Fruit fly (Drosophila melanogaster) whole organism, embryonic: Measurements from ENCODE around the gene CG6398.
A peak's percentile ranks its signal among the peaks of the same experiment; 100 is the strongest.

Experiments
- B-H2 ChIP-seq: fragments of 200-800 bp; sonication (Bioruptor generic); optimal IDR thresholded peaks from 2 replicates; lab custom pipeline; 2018; ENCODE audit warnings: missing biosample characterization, mild to moderate bottlenecking, missing genetic modification characterization
- CG10267 ChIP-seq: fragments of 200-800 bp; sonication (Bioruptor generic); optimal IDR thresholded peaks from 2 replicates; lab custom pipeline; 2018; ENCODE audit warnings: missing biosample characterization, mild to moderate bottlenecking, missing genetic modification characterization, moderate library complexity
- CG11398 ChIP-seq: fragments of 200-800 bp; sonication (Bioruptor generic); optimal IDR thresholded peaks from 2 replicates; lab custom pipeline; 2016; ENCODE audit warnings: missing biosample characterization, missing genetic modification characterization
- CG12391 ChIP-seq: fragments of 200-800 bp; sonication (Bioruptor generic); optimal IDR thresholded peaks from 3 replicates; lab custom pipeline; 2018; ENCODE audit warnings: missing biosample characterization, mild to moderate bottlenecking, missing genetic modification characterization, moderate library complexity
- CG13624 ChIP-seq: fragments of 200-800 bp; sonication (Bioruptor generic); optimal IDR thresholded peaks from 2 replicates; lab custom pipeline; 2016; ENCODE audit warnings: missing biosample characterization, missing genetic modification characterization
- CG13775 ChIP-seq: fragments of 200-800 bp; sonication (Bioruptor generic); optimal IDR thresholded peaks from 3 replicates; lab custom pipeline; 2017; ENCODE audit warnings: missing biosample characterization, mild to moderate bottlenecking, missing genetic modification characterization
- CG15514 ChIP-seq: fragments of 200-800 bp; sonication (Bioruptor generic); optimal IDR thresholded peaks from 3 replicates; lab custom pipeline; 2017; ENCODE audit warnings: missing biosample characterization, missing genetic modification characterization, mild to moderate bottlenecking, moderate library complexity, missing genetic modification reagents
- CG16813 ChIP-seq: fragments of 200-800 bp; sonication (Bioruptor generic); IDR thresholded peaks from 3 replicates; pipeline ENCODE4 v1.3.6; 2022; ENCODE audit warnings: missing biosample characterization, missing genetic modification characterization; ENCODE audit not compliant: partially characterized antibody
- CG18011 ChIP-seq: fragments of 200-800 bp; sonication (Bioruptor generic); optimal IDR thresholded peaks from 2 replicates; lab custom pipeline; 2017; ENCODE audit warnings: missing biosample characterization, missing genetic modification characterization, mild to moderate bottlenecking, moderate library complexity, missing genotype
- CG2120 ChIP-seq: fragments of 200-800 bp; sonication (Bioruptor generic); optimal IDR thresholded peaks from 3 replicates; lab custom pipeline; 2016; ENCODE audit warnings: missing biosample characterization, missing genetic modification characterization
- CG32532 ChIP-seq: fragments of 200-800 bp; sonication (Bioruptor generic); IDR thresholded peaks from 2 replicates; pipeline ENCODE4 v1.3.6; 2022; ENCODE audit warnings: missing biosample characterization, missing genetic modification characterization
- CG34224 ChIP-seq: fragments of 200-800 bp; sonication (Bioruptor generic); IDR thresholded peaks from 3 replicates; pipeline ENCODE4 v1.3.6; 2022; ENCODE audit warnings: missing biosample characterization, missing genetic modification characterization; ENCODE audit not compliant: partially characterized antibody
- CG3847 ChIP-seq: fragments of 200-800 bp; sonication (Bioruptor generic); IDR thresholded peaks from 2 replicates; pipeline ENCODE4 v1.3.6; 2022; ENCODE audit warnings: missing biosample characterization, missing genetic modification characterization
- CG42726 ChIP-seq: fragments of 200-800 bp; sonication (Bioruptor generic); IDR thresholded peaks from 2 replicates; pipeline ENCODE4 v1.3.6; 2022; ENCODE audit warnings: missing biosample characterization, missing genetic modification characterization; ENCODE audit not compliant: partially characterized antibody
- CG4328 ChIP-seq: fragments of 200-800 bp; sonication (Bioruptor generic); optimal IDR thresholded peaks from 3 replicates; lab custom pipeline; 2017; ENCODE audit warnings: missing biosample characterization, missing genetic modification reagents, missing genetic modification characterization
- CG6791 ChIP-seq: fragments of 200-800 bp; sonication (Bioruptor generic); IDR thresholded peaks from 3 replicates; pipeline ENCODE4 v1.3.6; 2022; ENCODE audit warnings: missing biosample characterization, missing genetic modification characterization; ENCODE audit not compliant: partially characterized antibody
- CG8388 ChIP-seq: fragments of 200-800 bp; sonication (Bioruptor generic); optimal IDR thresholded peaks from 2 replicates; lab custom pipeline; 2019; ENCODE audit warnings: missing biosample characterization, mild to moderate bottlenecking, missing genetic modification characterization, moderate library complexity
- CG8924 ChIP-seq: fragments of 200-800 bp; optimal IDR thresholded peaks from 3 replicates; lab custom pipeline; 2019; ENCODE audit warnings: missing biosample characterization, mild to moderate bottlenecking, missing genetic modification characterization, moderate library complexity
- Dbx ChIP-seq: fragments of 200-800 bp; sonication (Bioruptor generic); IDR thresholded peaks from 3 replicates; pipeline ENCODE4 v1.3.6; 2022; ENCODE audit warnings: missing biosample characterization, missing genetic modification characterization
- Doc3 ChIP-seq: fragments of 200-800 bp; sonication (Bioruptor generic); IDR thresholded peaks from 3 replicates; pipeline ENCODE4 v1.3.6; 2022; ENCODE audit warnings: missing biosample characterization, missing genetic modification characterization; ENCODE audit not compliant: partially characterized antibody
- E2f2 ChIP-seq: fragments of 200-800 bp; sonication (Bioruptor generic); IDR thresholded peaks from 2 replicates; pipeline ENCODE4 v1.3.6; 2022; ENCODE audit warnings: missing biosample characterization, missing genetic modification characterization
- Fer1 ChIP-seq: fragments of 200-800 bp; sonication (Bioruptor generic); optimal IDR thresholded peaks from 2 replicates; lab custom pipeline; 2017; ENCODE audit warnings: missing biosample characterization, mild to moderate bottlenecking, missing genetic modification characterization
- MBD-R2 ChIP-seq: fragments of 200-800 bp; sonication (Bioruptor generic); IDR thresholded peaks from 2 replicates; pipeline ENCODE4 v1.3.6; 2022; ENCODE audit warnings: missing biosample characterization, missing genetic modification characterization
- Optix ChIP-seq: fragments of 200-800 bp; sonication (Bioruptor generic); IDR thresholded peaks from 3 replicates; pipeline ENCODE4 v1.3.6; 2022; ENCODE audit warnings: missing biosample characterization, missing genetic modification characterization
- Pdp1 ChIP-seq, 2 experiments: fragments of 200-800 bp; sonication (Bioruptor generic); optimal IDR thresholded peaks; 3 replicates each; lab custom pipeline; 2016; ENCODE audit warnings: missing biosample characterization in 2 of 2, missing genetic modification characterization in 2 of 2, mild to moderate bottlenecking in 1 of 2, moderate library complexity in 1 of 2
- Rx ChIP-seq: fragments of 200-800 bp; sonication (Bioruptor generic); IDR thresholded peaks from 2 replicates; pipeline ENCODE4 v1.3.6; 2022; ENCODE audit warnings: missing biosample characterization, missing genetic modification characterization
- Spps ChIP-seq: fragments of 200-800 bp; sonication (Bioruptor generic); optimal IDR thresholded peaks from 2 replicates; lab custom pipeline; 2018; ENCODE audit warnings: missing biosample characterization, mild to moderate bottlenecking, missing genetic modification characterization
- Stat92E ChIP-seq, 3 experiments: fragments of >200 bp in 2 of 3; fragments of 200-800 bp in 1 of 3; sonication (Bioruptor generic) in 1 of 3; optimal IDR thresholded peaks; 2 replicates each; lab custom pipeline; 2017 to 2019; ENCODE audit warnings: missing biosample characterization in 3 of 3, missing genetic modification characterization in 3 of 3, mild to moderate bottlenecking in 1 of 3, moderate library complexity in 1 of 3
- YL-1 ChIP-seq: fragments of 200-800 bp; sonication (Bioruptor generic); optimal IDR thresholded peaks from 3 replicates; lab custom pipeline; 2017; ENCODE audit warnings: missing biosample characterization, mild to moderate bottlenecking, missing genetic modification characterization
- al ChIP-seq: fragments of 200-800 bp; sonication (Bioruptor generic); IDR thresholded peaks from 2 replicates; pipeline ENCODE4 v1.3.6; 2022; ENCODE audit warnings: missing biosample characterization, missing genetic modification characterization
- ap ChIP-seq: fragments of 200-800 bp; sonication (Bioruptor generic); IDR thresholded peaks from 2 replicates; pipeline ENCODE4 v1.3.6; 2022; ENCODE audit warnings: missing biosample characterization, missing genetic modification characterization
- br ChIP-seq: fragments of >200 bp; optimal IDR thresholded peaks from 2 replicates; lab custom pipeline; 2017
- caup ChIP-seq: fragments of 200-800 bp; sonication (Bioruptor generic); optimal IDR thresholded peaks from 3 replicates; lab custom pipeline; 2017; ENCODE audit warnings: missing biosample characterization, mild to moderate bottlenecking, missing genetic modification characterization, moderate library complexity; ENCODE audit not compliant: severe bottlenecking
- crp ChIP-seq, 2 experiments: fragments of 200-800 bp; sonication (Bioruptor generic); optimal IDR thresholded peaks; 2 replicates in 1 of 2; 3 replicates in 1 of 2; lab custom pipeline; 2017; ENCODE audit warnings: missing biosample characterization in 2 of 2, missing genetic modification characterization in 2 of 2, mild to moderate bottlenecking in 1 of 2, moderate library complexity in 1 of 2
- dmrt99B ChIP-seq: fragments of 200-800 bp; sonication (Bioruptor generic); optimal IDR thresholded peaks from 2 replicates; lab custom pipeline; 2018; ENCODE audit warnings: missing biosample characterization, mild to moderate bottlenecking, missing genetic modification characterization, moderate library complexity
- fd64A ChIP-seq: fragments of 200-800 bp; sonication (Bioruptor generic); optimal IDR thresholded peaks from 3 replicates; lab custom pipeline; 2018; ENCODE audit warnings: missing biosample characterization, mild to moderate bottlenecking, missing genetic modification characterization
- hbn ChIP-seq: fragments of 200-800 bp; sonication (Bioruptor generic); IDR thresholded peaks from 2 replicates; pipeline ENCODE4 v1.3.6; 2022; ENCODE audit warnings: missing biosample characterization, missing genetic modification characterization; ENCODE audit not compliant: partially characterized antibody
- inv ChIP-seq: fragments of 200-800 bp; sonication (Bioruptor generic); IDR thresholded peaks from 2 replicates; pipeline ENCODE4 v1.3.6; 2022; ENCODE audit warnings: missing biosample characterization, missing genetic modification characterization; ENCODE audit not compliant: partially characterized antibody
- luna ChIP-seq: fragments of 200-800 bp; sonication (Bioruptor generic); optimal IDR thresholded peaks from 2 replicates; lab custom pipeline; 2016; ENCODE audit warnings: missing biosample characterization, missing genetic modification characterization
- mld ChIP-seq: fragments of 200-800 bp; sonication (Bioruptor generic); IDR thresholded peaks from 3 replicates; pipeline ENCODE4 v1.3.6; 2022; ENCODE audit warnings: missing biosample characterization, missing genetic modification characterization; ENCODE audit not compliant: partially characterized antibody
- nmo ChIP-seq: fragments of 200-800 bp; sonication (Bioruptor generic); optimal IDR thresholded peaks from 2 replicates; lab custom pipeline; 2018; ENCODE audit warnings: missing biosample characterization, mild to moderate bottlenecking, missing genetic modification characterization, moderate library complexity
- prd ChIP-seq, 3 experiments: fragments of >200 bp in 2 of 3; fragments of 200-800 bp in 1 of 3; sonication (Bioruptor generic) in 1 of 3; optimal IDR thresholded peaks in 2 of 3; IDR thresholded peaks in 1 of 3; 2 replicates in 2 of 3; 3 replicates in 1 of 3; pipeline versions ENCODE4 v1.3.6 to Lab custom; 2017 to 2022; ENCODE audit warnings: missing biosample characterization in 1 of 3, missing genetic modification characterization in 1 of 3
- sisA ChIP-seq: fragments of 200-800 bp; sonication (Bioruptor generic); IDR thresholded peaks from 2 replicates; pipeline ENCODE4 v1.3.6; 2022; ENCODE audit warnings: missing biosample characterization, missing genetic modification characterization
- slbo ChIP-seq: fragments of 200-800 bp; sonication (Bioruptor generic); IDR thresholded peaks from 2 replicates; pipeline ENCODE4 v1.3.6; 2022; ENCODE audit warnings: missing biosample characterization, missing genetic modification characterization
- sna ChIP-seq: fragments of 200-800 bp; sonication (Bioruptor generic); IDR thresholded peaks from 2 replicates; pipeline ENCODE4 v1.3.6; 2022; ENCODE audit warnings: missing biosample characterization, missing genetic modification characterization; ENCODE audit not compliant: partially characterized antibody
- tna ChIP-seq: fragments of 200-800 bp; sonication (Bioruptor generic); IDR thresholded peaks from 2 replicates; pipeline ENCODE4 v1.3.6; 2022; ENCODE audit warnings: missing biosample characterization, missing genetic modification characterization; ENCODE audit not compliant: partially characterized antibody
- vnd ChIP-seq: fragments of 200-800 bp; sonication (Bioruptor generic); IDR thresholded peaks from 3 replicates; pipeline ENCODE4 v1.3.6; 2022; ENCODE audit warnings: missing biosample characterization, missing genetic modification characterization; ENCODE audit not compliant: partially characterized antibody
- zen2 ChIP-seq: fragments of 200-800 bp; sonication (Bioruptor generic); IDR thresholded peaks from 3 replicates; pipeline ENCODE4 v1.3.6; 2022; ENCODE audit warnings: missing biosample characterization, missing genetic modification characterization; ENCODE audit not compliant: partially characterized antibody

Gene CG6398

DNA sequence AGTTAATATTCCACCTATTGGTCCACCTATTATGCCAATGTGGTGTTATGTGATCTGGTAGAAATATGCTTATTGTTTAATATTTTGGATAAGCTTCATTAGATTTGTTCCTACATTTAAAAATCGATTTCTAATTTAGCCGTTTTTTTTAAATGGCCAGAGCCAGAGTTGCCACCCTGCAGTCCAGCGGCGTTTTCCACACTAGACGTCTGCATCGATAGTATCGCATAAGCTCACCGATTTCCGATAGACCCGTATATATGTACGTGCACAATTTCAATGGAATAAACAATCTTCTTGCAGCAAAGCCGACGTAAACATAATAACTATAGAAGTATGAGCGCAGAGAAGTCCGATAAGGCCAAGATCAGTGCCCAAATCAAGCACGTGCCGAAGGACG lies 11.3 kb downstream of the CG6398 start, which contains the start of gene Taf9 (continued):
- TF ChIP-seq YL-1 (GFP tag; lab: Kevin White, UChicago) (peak; percentile 4), CG42726 (GFP tag; lab: Robert Waterston, UW) (peak; percentile 88; the same call in 1 of the 2 replicates), CG6791 (GFP tag; lab: Robert Waterston, UW) (peak; percentile 93), Stat92E (GFP tag; optimal IDR thresholded peaks at IDR 0.05; lab: Kevin White, UChicago) (peak in 1 of 3 experiments; percentile 0), Dbx (0 out of 3 replicates have a peak, but pooled peaks have one; percentile 15), E2f2 (peak; percentile 79), Pdp1 (GFP tag; optimal IDR thresholded peaks at IDR 0.05; lab: Kevin White, UChicago) (peak in 1 of 2 experiments; percentile 20), CG13624 (peak; percentile 15), CG10267 (peak; percentile 87), sna (GFP tag; lab: Robert Waterston, UW) (peak; percentile 85), CG8388 (GFP tag; lab: Kevin White, UChicago) (no peak), inv (GFP tag; lab: Robert Waterston, UW) (peak; percentile 75), nmo (GFP tag; lab: Kevin White, UChicago) (peak; percentile 47), br (lab: Kevin White, UChicago) (no peak), CG34224 (GFP tag; lab: Robert Waterston, UW) (peak; percentile 92), MBD-R2 (GFP tag; lab: Robert Waterston, UW) (peak; percentile 82), fd64A (GFP tag; lab: Kevin White, UChicago) (no peak), al (GFP tag; lab: Robert Waterston, UW) (no peak), slbo (peak; percentile 47; the same call in 1 of the 2 replicates), tna (GFP tag; lab: Robert Waterston, UW) (peak; percentile 84), CG18011 (GFP tag; lab: Kevin White, UChicago) (no peak), CG32532 (GFP tag; lab: Robert Waterston, UW) (no peak), mld (GFP tag; lab: Robert Waterston, UW) (peak; percentile 60; the same call in 2 of the 3 replicates), CG11398 (GFP tag; lab: Kevin White, UChicago) (no peak), zen2 (GFP tag; lab: Robert Waterston, UW) (peak; percentile 91), CG16813 (GFP tag; lab: Robert Waterston, UW) (peak; percentile 89), Doc3 (peak; percentile 69), vnd (GFP tag; lab: Robert Waterston, UW) (peak; percentile 82), B-H2 (GFP tag; lab: Kevin White, UChicago) (peak; percentile 3), CG3847 (peak; percentile 79), ap (GFP tag; lab: Robert Waterston, UW) (no peak)

DNA sequence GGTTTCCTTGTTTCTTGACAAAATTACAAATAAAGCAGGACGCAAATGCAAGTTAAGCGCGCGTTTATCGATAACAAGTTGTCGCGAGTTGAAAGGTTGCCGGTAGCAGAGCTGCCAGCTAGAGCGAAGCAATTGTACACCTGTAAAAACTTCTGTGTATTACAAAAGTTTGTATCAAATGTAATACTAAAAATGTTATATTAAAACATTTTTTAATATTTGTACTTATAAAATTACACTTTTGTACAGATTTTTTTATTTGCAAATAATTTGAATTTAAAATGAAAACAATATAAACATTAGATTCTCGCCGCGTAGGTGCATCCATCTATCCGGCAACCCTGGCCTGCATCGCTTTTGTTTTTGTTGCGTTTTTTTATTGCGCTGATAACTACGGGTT lies 14.0 kb downstream of the CG6398 start, which contains the start of the genes CG8142 and Ucp4A:
Gene CG8142, minus strand, starts transcription at position 82 of the 400 bp plus-strand sequence.
Gene Ucp4A, plus strand, starts transcription at position 327 of the 400 bp plus-strand sequence.
- TF ChIP-seq CG13775 (GFP tag; lab: Kevin White, UChicago) (peak; percentile 94), Optix (GFP tag; lab: Robert Waterston, UW) (peak; percentile 91), CG2120 (GFP tag; lab: Kevin White, UChicago) (peak; percentile 85), Fer1 (GFP tag; lab: Kevin White, UChicago) (peak; percentile 93), CG4328 (GFP tag; lab: Kevin White, UChicago) (peak; percentile 85), dmrt99B (tag; lab: Kevin White, UChicago) (peak; percentile 92), Spps (peak; percentile 82), luna (GFP tag; lab: Kevin White, UChicago) (no peak), hbn (GFP tag; lab: Robert Waterston, UW) (no peak), crp (GFP tag; optimal IDR thresholded peaks at IDR 0.05; lab: Kevin White, UChicago) (peak in 1 of 2 experiments; percentile 61), caup (GFP tag; lab: Kevin White, UChicago) (peak; percentile 89), CG15514 (GFP tag; lab: Kevin White, UChicago) (peak; percentile 85), sisA (GFP tag; lab: Robert Waterston, UW) (peak; percentile 95), Rx (GFP tag; lab: Robert Waterston, UW) (peak; percentile 89), CG12391 (tag; lab: Kevin White, UChicago) (peak; percentile 93), CG8924 (tag; lab: Kevin White, UChicago) (peak; percentile 93), prd (optimal IDR thresholded peaks at IDR 0.05; lab: Kevin White, UChicago) (no peak), prd (GFP tag; IDR thresholded peaks at IDR 0.05; lab: Robert Waterston, UW) (peak; percentile 98)
